Fruit fly (Drosophila melanogaster): ENCODE measurements around the gene CG44422.

Gene CG44422

dm6 chrX:11325175-11325768 lies 22.7 kb upstream of the CG44422 start, which contains the start of gene Gapvd1 (continued):
- TF ChIP-seq Trl (optimal IDR thresholded peaks at IDR 0.05) (no peak), Trl (GFP tag; optimal IDR thresholded peaks at IDR 0.05) (peak; percentile 20), amos (GFP tag; IDR thresholded peaks at IDR 0.05; ENCODE audit: partially characterized antibody) (peak; percentile 90), trem (tag; optimal IDR thresholded peaks at IDR 0.05) (peak; percentile 52), CG4424 (GFP tag; optimal IDR thresholded peaks at IDR 0.05) (peak; percentile 10), z (GFP tag; IDR thresholded peaks at IDR 0.05) (no peak), fd96Cb (tag; optimal IDR thresholded peaks at IDR 0.05) (no peak), nom (GFP tag; optimal IDR thresholded peaks at IDR 0.05) (no peak), Rfx (GFP tag; IDR thresholded peaks at IDR 0.05) (peak; percentile 46), CG8944 (GFP tag; optimal IDR thresholded peaks at IDR 0.05) (no peak), CG18599 (GFP tag; optimal IDR thresholded peaks at IDR 0.05) (no peak), CG2678 (tag; optimal IDR thresholded peaks at IDR 0.05) (peak; percentile 7), Max (GFP tag; optimal IDR thresholded peaks at IDR 0.05) (peak; percentile 10), NFAT (GFP tag; IDR thresholded peaks at IDR 0.05) (peak; percentile 53; the same call in 1 of the 2 replicates), ems (GFP tag; optimal IDR thresholded peaks at IDR 0.05) (peak; percentile 3), Dref (GFP tag; IDR thresholded peaks at IDR 0.05) (peak; percentile 94), Scr (GFP tag; IDR thresholded peaks at IDR 0.05; ENCODE audit: partially characterized antibody) (peak; percentile 86), CG9797 (GFP tag; optimal IDR thresholded peaks at IDR 0.05) (peak; percentile 28), inv (GFP tag; IDR thresholded peaks at IDR 0.05; ENCODE audit: partially characterized antibody) (peak; percentile 72), Ets65A (GFP tag) (peak; percentile 43), CG43689 (GFP tag; IDR thresholded peaks at IDR 0.05) (no peak), CG16813 (GFP tag; IDR thresholded peaks at IDR 0.05; ENCODE audit: partially characterized antibody) (peak; percentile 84), CG8281 (tag; optimal IDR thresholded peaks at IDR 0.05) (no peak), stwl (tag; optimal IDR thresholded peaks at IDR 0.05) (peak; percentile 53), Deaf1 (tag; optimal IDR thresholded peaks at IDR 0.05) (peak; percentile 17), vnd (GFP tag; IDR thresholded peaks at IDR 0.05; ENCODE audit: partially characterized antibody) (peak; percentile 79), dpn (GFP tag; optimal IDR thresholded peaks at IDR 0.05) (peak; percentile 10 to 20), ken (GFP tag; IDR thresholded peaks at IDR 0.05) (0 out of 3 replicates have a peak, but pooled peaks have one; percentile 18), CG11456 (GFP tag; IDR thresholded peaks at IDR 0.05) (peak; percentile 31; the same call in 1 of the 3 replicates), CG2129 (GFP tag; IDR thresholded peaks at IDR 0.05; ENCODE audit: partially characterized antibody) (peak; percentile 43; the same call in 1 of the 2 replicates), CG2199 (GFP tag; IDR thresholded peaks at IDR 0.05) (no peak), CG8924 (tag; optimal IDR thresholded peaks at IDR 0.05) (peak; percentile 47), so (GFP tag; IDR thresholded peaks at IDR 0.05) (no peak), HLH54F (GFP tag; optimal IDR thresholded peaks at IDR 0.05) (peak; percentile 30), CG14860 (GFP tag; IDR thresholded peaks at IDR 0.05; ENCODE audit: partially characterized antibody) (peak; percentile 80), hb (GFP tag; IDR thresholded peaks at IDR 0.05; ENCODE audit: partially characterized antibody) (peak; percentile 71), Aef1 (GFP tag; IDR thresholded peaks at IDR 0.05) (peak; percentile 62; the same call in 2 of the 3 replicates), Ptx1 (GFP tag; IDR thresholded peaks at IDR 0.05) (no peak), CG17328 (GFP tag; IDR thresholded peaks at IDR 0.05) (0 out of 2 replicates have a peak, but pooled peaks have one; percentile 14), cad (GFP tag; optimal IDR thresholded peaks at IDR 0.05) (no peak), hbn (GFP tag; IDR thresholded peaks at IDR 0.05; ENCODE audit: partially characterized antibody) (peak; percentile 70), row (GFP tag; IDR thresholded peaks at IDR 0.05) (peak; percentile 48), E2f1 (GFP tag; IDR thresholded peaks at IDR 0.05) (0 out of 2 replicates have a peak, but pooled peaks have one; percentile 21), Hmr (GFP tag; optimal IDR thresholded peaks at IDR 0.05) (peak; percentile 6), salm (tag; optimal IDR thresholded peaks at IDR 0.05) (no peak), CG2116 (GFP tag; optimal IDR thresholded peaks at IDR 0.05) (peak; percentile 66), CG12391 (tag; optimal IDR thresholded peaks at IDR 0.05) (peak; percentile 9), usp (GFP tag; optimal IDR thresholded peaks at IDR 0.05) (no peak), chinmo (GFP tag; IDR thresholded peaks at IDR 0.05; ENCODE audit: partially characterized antibody) (peak; percentile 77; the same call in 2 of the 4 replicates)
